Worm (Caenorhabditis elegans) whole organism, L2 larva: ENCODE measurements around the gene unc-71.

ENCODE experiments used
- C34F6.9 ChIP-seq: fragments of 150-350 bp; optimal IDR thresholded peaks from 2 replicates; lab custom pipeline; 2014; ENCODE audit warnings: missing biosample characterization, missing genetic modification characterization
- R02D3.7 ChIP-seq: fragments of 150-350 bp; optimal IDR thresholded peaks from 2 replicates; lab custom pipeline; 2014; ENCODE audit warnings: missing biosample characterization, missing genetic modification characterization
- Y55F3AM.14 ChIP-seq: fragments of 200-800 bp; sonication (Bioruptor generic); optimal IDR thresholded peaks from 2 replicates; lab custom pipeline; 2018; ENCODE audit warnings: mild to moderate bottlenecking, missing genetic modification characterization, missing compliant biosample characterization
- ZK546.5 ChIP-seq: sonication (generic microtip); optimal IDR thresholded peaks from 2 replicates; lab custom pipeline; 2017; ENCODE audit warnings: missing biosample characterization, missing genetic modification characterization
- alr-1 ChIP-seq: fragments of 150-350 bp; optimal IDR thresholded peaks from 2 replicates; lab custom pipeline; 2014; ENCODE audit warnings: missing biosample characterization, missing genetic modification characterization
- aly-2 ChIP-seq: fragments of 150-350 bp; optimal IDR thresholded peaks from 2 replicates; lab custom pipeline; 2014; ENCODE audit warnings: missing biosample characterization, missing genetic modification characterization
- ama-1 ChIP-seq: fragments of 150-350 bp; optimal IDR thresholded peaks from 2 replicates; lab custom pipeline; 2018; ENCODE audit warnings: inconsistent platforms
- blmp-1 ChIP-seq: sonication (generic microtip); optimal IDR thresholded peaks from 2 replicates; lab custom pipeline; 2017; ENCODE audit warnings: missing genetic modification characterization, mild to moderate bottlenecking, missing compliant biosample characterization, antibody characterized with exemption, moderate library complexity; ENCODE audit not compliant: insufficient read depth
- ceh-82 ChIP-seq: fragments of 150-350 bp; optimal IDR thresholded peaks from 2 replicates; lab custom pipeline; 2014; ENCODE audit warnings: missing biosample characterization, missing genetic modification characterization
- crh-2 ChIP-seq: sonication (generic microtip); optimal IDR thresholded peaks from 2 replicates; lab custom pipeline; 2017; ENCODE audit warnings: missing biosample characterization, missing genetic modification characterization
- dmd-4 ChIP-seq: sonication (generic microtip); optimal IDR thresholded peaks from 2 replicates; lab custom pipeline; 2017; ENCODE audit warnings: missing biosample characterization, missing genetic modification characterization
- egl-27 ChIP-seq: sonication (generic microtip); optimal IDR thresholded peaks from 3 replicates; lab custom pipeline; 2017; ENCODE audit warnings: missing biosample characterization, missing genetic modification reagents, missing genetic modification characterization
- elt-1 ChIP-seq: fragments of 150-350 bp; optimal IDR thresholded peaks from 2 replicates; lab custom pipeline; 2014; ENCODE audit warnings: missing biosample characterization, missing genetic modification characterization
- elt-3 ChIP-seq: sonication (generic microtip); optimal IDR thresholded peaks from 2 replicates; lab custom pipeline; 2017; ENCODE audit warnings: missing biosample characterization, missing genetic modification characterization
- fos-1 ChIP-seq: fragments of 150-350 bp; optimal IDR thresholded peaks from 2 replicates; lab custom pipeline; 2014; ENCODE audit warnings: missing biosample characterization, missing genetic modification characterization
- lin-13 ChIP-seq: fragments of 150-350 bp; optimal IDR thresholded peaks from 2 replicates; lab custom pipeline; 2014; ENCODE audit warnings: missing biosample characterization, missing genetic modification reagents, missing genetic modification characterization
- lin-39 ChIP-seq: fragments of 150-350 bp; optimal IDR thresholded peaks from 2 replicates; lab custom pipeline; 2014; ENCODE audit warnings: missing biosample characterization, missing genetic modification reagents, missing genetic modification characterization
- lsy-2 ChIP-seq, 2 experiments: fragments of 150-350 bp in 1 of 2; sonication (generic microtip) in 1 of 2; optimal IDR thresholded peaks; 2 replicates each; lab custom pipeline; 2014 to 2017; ENCODE audit warnings: missing biosample characterization in 2 of 2, missing genetic modification characterization in 2 of 2
- mab-5 ChIP-seq: fragments of 150-350 bp; optimal IDR thresholded peaks from 2 replicates; lab custom pipeline; 2014; ENCODE audit warnings: missing biosample characterization, missing genetic modification characterization
- mbf-1 ChIP-seq: sonication (generic microtip); optimal IDR thresholded peaks from 2 replicates; lab custom pipeline; 2017; ENCODE audit warnings: missing biosample characterization, missing genetic modification characterization
- mdl-1 ChIP-seq, 2 experiments: fragments of 150-350 bp in 1 of 2; sonication (generic microtip) in 1 of 2; optimal IDR thresholded peaks; 2 replicates each; lab custom pipeline; 2017; ENCODE audit warnings: missing biosample characterization in 2 of 2, missing genetic modification characterization in 2 of 2
- nhr-10 ChIP-seq: sonication (generic microtip); optimal IDR thresholded peaks from 2 replicates; lab custom pipeline; 2017; ENCODE audit warnings: missing biosample characterization, missing genetic modification characterization
- nhr-11 ChIP-seq: fragments of 150-350 bp; optimal IDR thresholded peaks from 2 replicates; lab custom pipeline; 2014; ENCODE audit warnings: missing biosample characterization, missing genetic modification characterization
- nhr-12 ChIP-seq: fragments of 150-350 bp; optimal IDR thresholded peaks from 2 replicates; lab custom pipeline; 2014; ENCODE audit warnings: missing biosample characterization, missing genetic modification characterization
- nhr-129 ChIP-seq: fragments of 150-350 bp; optimal IDR thresholded peaks from 2 replicates; lab custom pipeline; 2014; ENCODE audit warnings: missing biosample characterization, missing genetic modification characterization
- nhr-21 ChIP-seq: fragments of 150-350 bp; optimal IDR thresholded peaks from 2 replicates; lab custom pipeline; 2014; ENCODE audit warnings: missing biosample characterization, missing genetic modification characterization
- nhr-23 ChIP-seq: fragments of 150-350 bp; optimal IDR thresholded peaks from 2 replicates; lab custom pipeline; 2014; ENCODE audit warnings: missing biosample characterization, missing genetic modification reagents, missing genetic modification characterization
- nhr-25 ChIP-seq: fragments of 150-350 bp; sonication (generic microtip); optimal IDR thresholded peaks from 3 replicates; lab custom pipeline; 2014; ENCODE audit warnings: missing biosample characterization, missing genetic modification characterization
- nhr-6 ChIP-seq: fragments of 150-350 bp; optimal IDR thresholded peaks from 2 replicates; lab custom pipeline; 2014; ENCODE audit warnings: missing biosample characterization, missing genetic modification characterization
- nhr-77 ChIP-seq: fragments of 150-350 bp; optimal IDR thresholded peaks from 2 replicates; lab custom pipeline; 2014; ENCODE audit warnings: missing biosample characterization, missing genetic modification characterization
- peb-1 ChIP-seq: fragments of 150-350 bp; optimal IDR thresholded peaks from 2 replicates; lab custom pipeline; 2014; ENCODE audit warnings: missing biosample characterization, missing genetic modification characterization
- skn-1 ChIP-seq: sonication (generic microtip); optimal IDR thresholded peaks from 2 replicates; lab custom pipeline; 2017; ENCODE audit warnings: missing biosample characterization, missing genetic modification characterization
- snpc-4 ChIP-seq: fragments of 150-350 bp; optimal IDR thresholded peaks from 2 replicates; lab custom pipeline; 2014; ENCODE audit warnings: missing biosample characterization, missing genetic modification characterization
- unc-39 ChIP-seq: fragments of 150-350 bp; optimal IDR thresholded peaks from 2 replicates; lab custom pipeline; 2014; ENCODE audit warnings: missing biosample characterization, missing genetic modification characterization
- unc-62 ChIP-seq: fragments of 150-350 bp; optimal IDR thresholded peaks from 2 replicates; lab custom pipeline; 2014; ENCODE audit warnings: missing biosample characterization, missing genetic modification reagents, missing genetic modification characterization
- zag-1 ChIP-seq: fragments of 150-350 bp; optimal IDR thresholded peaks from 2 replicates; lab custom pipeline; 2014; ENCODE audit warnings: missing biosample characterization, missing genetic modification characterization
- ztf-1 ChIP-seq: fragments of 200-800 bp; sonication (Bioruptor generic); conservative IDR thresholded peaks from 2 replicates; pipeline ENCODE4 v1.3.6; 2022; ENCODE audit warnings: missing genetic modification characterization, missing compliant biosample characterization
- ztf-11 ChIP-seq: sonication (generic microtip); optimal IDR thresholded peaks from 2 replicates; lab custom pipeline; 2017; ENCODE audit warnings: missing biosample characterization, missing genetic modification characterization
- ztf-4 ChIP-seq: fragments of 150-350 bp; optimal IDR thresholded peaks from 2 replicates; lab custom pipeline; 2014; ENCODE audit warnings: missing biosample characterization, missing genetic modification characterization

Gene unc-71

DNA sequence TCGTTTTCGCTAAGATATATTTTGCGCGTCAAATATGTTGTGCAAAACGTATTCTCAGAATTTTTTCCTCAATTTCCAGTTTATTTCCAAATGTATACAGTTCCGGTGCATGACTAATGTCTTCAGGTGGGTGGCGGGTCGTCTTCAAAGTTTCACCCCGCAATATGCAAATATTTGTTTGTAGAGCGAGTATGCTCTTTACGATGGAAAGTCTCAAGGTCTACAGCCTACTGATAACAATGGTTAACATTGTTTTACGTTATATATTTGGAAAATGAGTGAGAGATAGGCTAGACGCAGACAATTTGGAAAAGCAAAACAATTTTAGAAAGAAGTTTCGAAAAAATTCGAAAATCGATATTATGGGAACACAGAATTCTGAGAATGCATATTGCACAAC, 26.3 kb upstream of the unc-71 start:
- TF ChIP-seq aly-2 (tag; lab: Kevin White, UChicago) (no peak), R02D3.7 (tag; lab: Kevin White, UChicago) (no peak), elt-1 (tag; lab: Kevin White, UChicago) (no peak), snpc-4 (no peak), ztf-1 (GFP tag; lab: Robert Waterston, UW) (no peak), Y55F3AM.14 (GFP tag; lab: Kevin White, UChicago) (no peak), fos-1 (tag; lab: Kevin White, UChicago) (peak; percentile 47), skn-1 (no peak), zag-1 (no peak), ztf-11 (tag; lab: Kevin White, UChicago) (no peak), elt-3 (tag; lab: Kevin White, UChicago) (no peak), C34F6.9 (no peak), mdl-1 (tag; optimal IDR thresholded peaks at IDR 0.05; lab: Kevin White, UChicago) (no peak), lin-39 (tag; lab: Kevin White, UChicago) (no peak), crh-2 (tag; lab: Kevin White, UChicago) (peak; percentile 2)

DNA sequence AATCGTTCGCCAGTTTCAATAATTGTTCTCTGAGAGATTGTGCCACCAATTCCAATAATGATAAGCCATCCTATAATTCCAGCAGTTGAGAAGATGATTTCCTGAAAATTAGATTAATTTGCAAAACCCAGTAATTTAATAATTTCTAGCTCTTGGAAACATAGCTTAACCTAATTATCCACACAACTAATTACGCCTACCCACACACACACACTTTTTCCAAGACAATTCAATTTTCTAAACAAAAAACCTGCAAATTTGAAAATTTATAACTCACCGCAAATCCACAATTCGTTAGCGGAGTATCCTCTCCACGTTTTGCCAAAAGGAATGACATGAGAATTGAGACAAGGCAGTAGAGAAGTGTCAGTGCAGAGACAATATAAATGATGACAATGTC, 24.9 kb upstream of the unc-71 start:
- TF ChIP-seq nhr-6 (tag; lab: Kevin White, UChicago) (no peak), ztf-4 (tag; lab: Kevin White, UChicago) (no peak), ZK546.5 (tag; lab: Kevin White, UChicago) (no peak), egl-27 (tag; lab: Kevin White, UChicago) (no peak), nhr-11 (tag; lab: Kevin White, UChicago) (no peak), ama-1 (no peak), skn-1 (no peak), lsy-2 (tag; optimal IDR thresholded peaks at IDR 0.05; lab: Kevin White, UChicago) (no peak), C34F6.9 (no peak), nhr-25 (no peak), ztf-1 (GFP tag; lab: Robert Waterston, UW) (no peak), snpc-4 (no peak), mbf-1 (tag; lab: Kevin White, UChicago) (no peak)

ce11 chrIII:12910365-12910764, 18.8 kb upstream of the unc-71 start, which contains the start of gene flp-14:
Gene flp-14 (plus strand): TSS chrIII:12910510.
- TF ChIP-seq fos-1 (tag; lab: Kevin White, UChicago) (no peak), alr-1 (tag; lab: Kevin White, UChicago) (no peak), nhr-12 (no peak), egl-27 (tag; lab: Kevin White, UChicago) (no peak), crh-2 (tag; lab: Kevin White, UChicago) (no peak), peb-1 (tag; lab: Kevin White, UChicago) (no peak), unc-39 (tag; lab: Kevin White, UChicago) (no peak), nhr-11 (tag; lab: Kevin White, UChicago) (no peak), unc-62 (GFP tag; lab: Kevin White, UChicago) (no peak), nhr-21 (no peak)

- TF ChIP-seq Y55F3AM.14 (GFP tag; lab: Kevin White, UChicago) (no peak), nhr-23 (tag; lab: Kevin White, UChicago) (no peak), nhr-21 (no peak), nhr-77 (tag; lab: Kevin White, UChicago) (no peak), elt-1 (tag; lab: Kevin White, UChicago) (no peak), ZK546.5 (tag; lab: Kevin White, UChicago) (no peak), ceh-82 (tag; lab: Kevin White, UChicago) (no peak), nhr-129 (tag; lab: Kevin White, UChicago) (no peak), skn-1 (no peak), blmp-1 (tag; lab: Kevin White, UChicago) (no peak), lin-13 (no peak), mab-5 (no peak), unc-62 (GFP tag; lab: Kevin White, UChicago) (no peak), ztf-4 (tag; lab: Kevin White, UChicago) (no peak), elt-3 (tag; lab: Kevin White, UChicago) (no peak), egl-27 (tag; lab: Kevin White, UChicago) (no peak), ama-1 (no peak), nhr-10 (tag; lab: Kevin White, UChicago) (no peak), dmd-4 (tag; lab: Kevin White, UChicago) (no peak), fos-1 (tag; lab: Kevin White, UChicago) (no peak)
Measured at ce11 chrIII:12907218-12907617, 15.7 kb upstream of the unc-71 start.
